Worm (Caenorhabditis elegans): ENCODE results near the gene nhr-260.

nhr-260 gene

DNA sequence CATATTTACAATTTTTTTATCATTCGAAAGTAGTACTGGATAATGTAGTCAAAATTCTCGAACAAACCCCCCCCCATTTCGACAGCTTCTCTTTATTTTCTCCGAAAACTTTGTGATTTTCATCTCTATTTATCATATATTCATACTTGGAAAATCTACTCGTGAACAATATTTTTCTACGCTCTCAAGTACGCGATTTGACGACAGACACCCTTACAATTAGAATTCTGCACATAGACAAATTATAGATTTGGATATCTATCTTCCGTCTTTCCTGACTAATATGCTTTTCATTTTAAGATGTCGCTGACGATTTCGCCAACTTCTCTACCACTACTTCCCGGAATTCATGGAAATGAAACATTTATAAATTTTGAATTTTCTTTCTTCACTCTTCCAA is 5.4 kb downstream of the nhr-260 start, which contains the start of gene sru-28:
Gene sru-28 (plus strand): TSS at position 301 of the 400 bp plus-strand sequence.
- no peak for TF ChIP-seq ztf-29 (GFP tag; IDR thresholded peaks at IDR 0.05)
- no peak for TF ChIP-seq ztf-23 (GFP tag; IDR thresholded peaks at IDR 0.05)

DNA sequence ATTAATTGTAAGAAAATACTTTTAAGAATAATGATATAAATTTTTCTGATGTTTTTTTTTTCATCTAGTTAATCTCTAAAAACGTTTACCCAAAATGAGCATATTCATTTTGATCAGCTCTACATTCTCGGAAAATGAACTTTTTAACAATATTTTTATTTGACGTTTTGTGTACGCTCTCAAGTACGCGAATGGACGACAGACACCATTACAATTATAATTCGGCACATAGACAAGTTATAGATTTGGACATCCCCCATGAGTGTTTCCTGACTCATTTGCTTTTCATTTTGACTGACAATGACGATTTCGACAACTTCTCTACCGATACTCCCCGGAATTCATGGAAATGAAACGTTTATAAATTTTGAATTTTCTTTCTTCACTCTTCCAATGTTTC is 12.3 kb downstream of the nhr-260 start, which contains the start of gene sru-27:
Gene sru-27 (plus strand): TSS at position 301 of the 400 bp plus-strand sequence.
- TF ChIP-seq ref-1 (GFP tag; conservative IDR thresholded peaks at IDR 0.05) (no peak), med-1 (GFP tag; optimal IDR thresholded peaks at IDR 0.05; ENCODE audit: insufficient read depth) (no peak), ztf-29 (GFP tag; IDR thresholded peaks at IDR 0.05) (no peak), tab-1 (GFP tag; IDR thresholded peaks at IDR 0.05) (no peak), T22C8.4 (GFP tag; IDR thresholded peaks at IDR 0.05) (no peak), ztf-23 (GFP tag; IDR thresholded peaks at IDR 0.05) (no peak), cog-1 (tag; optimal IDR thresholded peaks at IDR 0.05) (no peak), flt-1 (GFP tag; IDR thresholded peaks at IDR 0.05) (no peak), klf-2 (GFP tag; conservative IDR thresholded peaks at IDR 0.05) (no peak)

DNA sequence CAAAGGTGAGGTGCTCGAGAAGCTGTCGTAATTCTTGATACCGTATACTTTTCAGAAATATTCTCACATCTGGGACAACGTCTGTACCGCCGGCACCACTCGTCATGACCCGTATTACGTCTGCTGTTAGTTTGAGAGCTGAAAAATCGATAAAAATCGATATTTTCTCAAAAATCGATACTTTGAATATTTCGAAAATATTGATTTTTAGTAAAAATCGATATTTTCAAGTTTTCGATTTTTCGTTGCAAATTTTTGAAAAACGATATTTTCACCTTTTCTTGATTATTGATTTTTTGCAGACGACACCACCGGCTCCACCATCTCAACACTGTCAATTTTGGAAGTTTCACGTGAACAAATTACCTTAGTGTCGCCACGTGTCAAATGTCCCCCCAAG is 15.7 kb downstream of the nhr-260 start:
- TF ChIP-seq ztf-23 (GFP tag; IDR thresholded peaks at IDR 0.05) (no peak), cog-1 (tag; optimal IDR thresholded peaks at IDR 0.05) (no peak), klf-2 (GFP tag; conservative IDR thresholded peaks at IDR 0.05) (no peak), tab-1 (GFP tag; IDR thresholded peaks at IDR 0.05) (no peak), med-1 (GFP tag; optimal IDR thresholded peaks at IDR 0.05; ENCODE audit: insufficient read depth) (no peak), ztf-29 (GFP tag; IDR thresholded peaks at IDR 0.05) (no peak), T22C8.4 (GFP tag; IDR thresholded peaks at IDR 0.05) (peak; percentile 80), ref-1 (GFP tag; conservative IDR thresholded peaks at IDR 0.05) (no peak), flt-1 (GFP tag; IDR thresholded peaks at IDR 0.05) (no peak)

DNA sequence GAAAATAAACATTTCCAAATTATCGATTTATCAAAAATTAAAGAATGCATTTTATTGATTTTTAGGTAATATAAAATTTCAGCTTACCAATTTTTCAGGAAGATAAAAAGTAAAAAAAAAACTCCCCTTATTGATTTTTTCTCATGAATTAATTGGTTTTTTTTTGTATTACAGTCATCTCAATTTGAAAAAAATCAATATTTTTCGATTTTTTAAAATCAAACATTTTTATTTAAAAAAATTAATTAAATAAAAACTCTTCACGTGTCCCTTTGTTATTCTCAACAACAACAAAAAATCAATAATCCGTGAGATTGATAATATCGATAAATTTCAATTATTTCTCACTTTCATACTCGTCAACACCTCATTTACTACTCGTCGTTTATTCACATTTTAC is 16.1 kb downstream of the nhr-260 start, which contains the start of gene C38C3.3:
Gene C38C3.3 (plus strand): TSS at position 301 of the 400 bp plus-strand sequence.
- TF ChIP-seq ref-1 (GFP tag; conservative IDR thresholded peaks at IDR 0.05) (no peak), flt-1 (GFP tag; IDR thresholded peaks at IDR 0.05) (no peak), ztf-29 (GFP tag; IDR thresholded peaks at IDR 0.05) (no peak), T22C8.4 (GFP tag; IDR thresholded peaks at IDR 0.05) (no peak), klf-2 (GFP tag; conservative IDR thresholded peaks at IDR 0.05) (no peak), tab-1 (GFP tag; IDR thresholded peaks at IDR 0.05) (no peak), med-1 (GFP tag; optimal IDR thresholded peaks at IDR 0.05; ENCODE audit: insufficient read depth) (no peak), ztf-23 (GFP tag; IDR thresholded peaks at IDR 0.05) (no peak), cog-1 (tag; optimal IDR thresholded peaks at IDR 0.05) (no peak)

DNA sequence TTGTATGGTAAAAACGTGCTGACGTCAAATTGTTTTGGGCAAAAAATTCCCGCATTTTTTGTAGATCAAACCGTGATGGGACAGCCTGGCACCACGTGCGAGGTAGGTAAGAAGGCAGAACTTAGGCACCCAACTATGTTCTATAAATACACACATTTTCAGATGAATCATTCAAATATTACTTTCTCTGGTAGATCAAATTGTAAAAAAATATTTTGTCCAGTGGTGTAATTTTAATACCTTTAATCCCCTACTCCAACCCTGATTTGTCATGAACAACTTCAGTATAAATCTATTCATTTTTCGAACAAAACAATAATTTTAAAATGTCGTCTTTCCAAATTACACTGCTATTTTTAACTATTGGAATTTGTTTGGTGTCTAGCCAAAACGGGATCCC is 17.0 kb downstream of the nhr-260 start, which contains the start of gene spig-7:
Gene spig-7 (plus strand): TSS at position 301 of the 400 bp plus-strand sequence.
- TF ChIP-seq flt-1 (GFP tag; IDR thresholded peaks at IDR 0.05) (no peak), tab-1 (GFP tag; IDR thresholded peaks at IDR 0.05) (no peak), med-1 (GFP tag; optimal IDR thresholded peaks at IDR 0.05; ENCODE audit: insufficient read depth) (no peak), ref-1 (GFP tag; conservative IDR thresholded peaks at IDR 0.05) (no peak), T22C8.4 (GFP tag; IDR thresholded peaks at IDR 0.05) (no peak), cog-1 (tag; optimal IDR thresholded peaks at IDR 0.05) (no peak), ztf-29 (GFP tag; IDR thresholded peaks at IDR 0.05) (no peak), klf-2 (GFP tag; conservative IDR thresholded peaks at IDR 0.05) (no peak), ztf-23 (GFP tag; IDR thresholded peaks at IDR 0.05) (no peak)

DNA sequence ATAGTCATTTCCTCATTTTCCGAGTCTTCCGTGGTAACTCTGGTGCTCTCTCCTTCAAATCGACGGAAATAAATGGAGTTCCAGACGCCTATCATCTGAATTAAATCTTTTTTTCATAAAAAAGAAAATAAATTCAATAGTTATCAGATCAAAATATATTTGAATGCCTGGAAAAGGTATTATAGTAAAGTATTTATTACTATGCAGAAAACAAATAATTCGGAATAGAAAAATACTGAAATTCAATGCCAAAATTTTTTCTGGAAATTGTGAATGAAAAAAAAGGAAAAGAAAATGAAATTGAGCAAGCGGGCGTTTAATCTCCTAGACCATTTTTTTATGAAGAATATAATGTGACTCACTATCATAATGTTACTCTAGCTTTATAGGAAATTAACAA is 19.9 kb downstream of the nhr-260 start, which contains the start of gene C38C3.6:
Gene C38C3.6 (minus strand): TSS at position 101 of the 400 bp plus-strand sequence.
- TF ChIP-seq klf-2 (GFP tag; conservative IDR thresholded peaks at IDR 0.05) = no peak
- no peak for TF ChIP-seq T22C8.4 (GFP tag; IDR thresholded peaks at IDR 0.05)
- TF ChIP-seq flt-1 (GFP tag; IDR thresholded peaks at IDR 0.05) = no peak
- TF ChIP-seq tab-1 (GFP tag; IDR thresholded peaks at IDR 0.05) = no peak
- TF ChIP-seq ztf-23 (GFP tag; IDR thresholded peaks at IDR 0.05) = no peak
- TF ChIP-seq ref-1 (GFP tag; conservative IDR thresholded peaks at IDR 0.05) = no peak

ce11 chrV:1488642-1489041 is 22.8 kb downstream of the nhr-260 start:
- no peak for TF ChIP-seq tab-1 (GFP tag; IDR thresholded peaks at IDR 0.05)
- TF ChIP-seq T22C8.4 (GFP tag; IDR thresholded peaks at IDR 0.05) = no peak
- no peak for TF ChIP-seq klf-2 (GFP tag; conservative IDR thresholded peaks at IDR 0.05)
- TF ChIP-seq ref-1 (GFP tag; conservative IDR thresholded peaks at IDR 0.05) = no peak
- no peak for TF ChIP-seq flt-1 (GFP tag; IDR thresholded peaks at IDR 0.05)
- no peak for TF ChIP-seq med-1 (GFP tag; optimal IDR thresholded peaks at IDR 0.05; ENCODE audit: insufficient read depth)

ce11 chrV:1487262-1487661 is 24.2 kb downstream of the nhr-260 start:
- TF ChIP-seq tab-1 (GFP tag; IDR thresholded peaks at IDR 0.05) (no peak), cog-1 (tag; optimal IDR thresholded peaks at IDR 0.05) (no peak), med-1 (GFP tag; optimal IDR thresholded peaks at IDR 0.05; ENCODE audit: insufficient read depth) (no peak), T22C8.4 (GFP tag; IDR thresholded peaks at IDR 0.05) (no peak), klf-2 (GFP tag; conservative IDR thresholded peaks at IDR 0.05) (no peak), ref-1 (GFP tag; conservative IDR thresholded peaks at IDR 0.05) (no peak), ztf-29 (GFP tag; IDR thresholded peaks at IDR 0.05) (no peak), ztf-23 (GFP tag; IDR thresholded peaks at IDR 0.05) (no peak), flt-1 (GFP tag; IDR thresholded peaks at IDR 0.05) (no peak)

DNA sequence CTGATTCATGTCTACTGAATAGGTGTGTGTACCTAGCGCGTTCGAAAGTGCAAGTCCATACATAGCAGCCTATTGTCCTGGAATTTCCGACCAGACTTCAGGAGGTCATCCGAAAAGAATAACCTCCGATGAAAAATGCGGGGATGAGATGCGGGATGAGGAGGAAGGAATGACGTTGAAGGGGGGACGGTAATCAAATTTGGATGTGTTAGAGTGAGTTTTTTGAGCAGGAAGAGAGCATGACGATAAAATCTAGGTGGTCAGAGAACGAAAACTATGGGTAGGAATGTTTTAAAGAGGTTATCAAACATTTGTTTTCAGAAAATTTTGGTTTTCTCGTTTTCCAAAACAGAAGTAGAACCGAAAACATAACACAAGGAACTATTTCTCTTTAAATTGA is 25.4 kb downstream of the nhr-260 start:
- TF ChIP-seq tab-1 (GFP tag; IDR thresholded peaks at IDR 0.05) = no peak
- TF ChIP-seq ztf-29 (GFP tag; IDR thresholded peaks at IDR 0.05) = no peak
- TF ChIP-seq flt-1 (GFP tag; IDR thresholded peaks at IDR 0.05) = no peak
- TF ChIP-seq med-1 (GFP tag; optimal IDR thresholded peaks at IDR 0.05; ENCODE audit: insufficient read depth) = no peak
- no peak for TF ChIP-seq ztf-23 (GFP tag; IDR thresholded peaks at IDR 0.05)
- TF ChIP-seq T22C8.4 (GFP tag; IDR thresholded peaks at IDR 0.05) = no peak
- no peak for TF ChIP-seq klf-2 (GFP tag; conservative IDR thresholded peaks at IDR 0.05)
- TF ChIP-seq cog-1 (tag; optimal IDR thresholded peaks at IDR 0.05) = no peak
- TF ChIP-seq ref-1 (GFP tag; conservative IDR thresholded peaks at IDR 0.05) = no peak

DNA sequence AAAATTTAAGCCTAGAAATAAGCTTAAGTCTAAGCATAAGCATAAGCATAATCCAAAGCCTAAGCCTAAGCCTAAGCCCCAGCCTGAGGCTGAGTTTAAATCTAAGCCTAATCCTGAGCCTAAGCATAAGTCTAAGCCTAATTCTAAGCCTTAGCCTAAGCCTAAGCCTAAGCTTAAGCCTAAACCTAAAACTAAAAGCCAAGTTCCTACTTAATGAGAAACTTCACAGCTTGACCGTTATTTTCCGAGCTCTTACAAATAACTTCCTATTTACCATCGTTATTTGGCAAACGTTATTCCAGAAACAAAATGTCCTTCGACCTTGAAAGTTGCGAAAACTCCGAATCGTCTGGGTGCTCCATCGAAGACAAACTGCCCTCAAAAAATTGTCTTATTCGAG is 29.7 kb downstream of the nhr-260 start, which contains the start of gene C38C3.4:
Gene C38C3.4 (plus strand): TSS at position 301 of the 400 bp plus-strand sequence.
- no peak for TF ChIP-seq ref-1 (GFP tag; conservative IDR thresholded peaks at IDR 0.05)
- no peak for TF ChIP-seq klf-2 (GFP tag; conservative IDR thresholded peaks at IDR 0.05)
- TF ChIP-seq tab-1 (GFP tag; IDR thresholded peaks at IDR 0.05) = no peak
- no peak for TF ChIP-seq flt-1 (GFP tag; IDR thresholded peaks at IDR 0.05)
- TF ChIP-seq ztf-23 (GFP tag; IDR thresholded peaks at IDR 0.05) = no peak
- TF ChIP-seq cog-1 (tag; optimal IDR thresholded peaks at IDR 0.05) = no peak
- TF ChIP-seq T22C8.4 (GFP tag; IDR thresholded peaks at IDR 0.05) = no peak
- no peak for TF ChIP-seq ztf-29 (GFP tag; IDR thresholded peaks at IDR 0.05)
- no peak for TF ChIP-seq med-1 (GFP tag; optimal IDR thresholded peaks at IDR 0.05; ENCODE audit: insufficient read depth)
